Worm (Caenorhabditis elegans): Measurements from ENCODE around the gene T13F3.6.

DNA sequence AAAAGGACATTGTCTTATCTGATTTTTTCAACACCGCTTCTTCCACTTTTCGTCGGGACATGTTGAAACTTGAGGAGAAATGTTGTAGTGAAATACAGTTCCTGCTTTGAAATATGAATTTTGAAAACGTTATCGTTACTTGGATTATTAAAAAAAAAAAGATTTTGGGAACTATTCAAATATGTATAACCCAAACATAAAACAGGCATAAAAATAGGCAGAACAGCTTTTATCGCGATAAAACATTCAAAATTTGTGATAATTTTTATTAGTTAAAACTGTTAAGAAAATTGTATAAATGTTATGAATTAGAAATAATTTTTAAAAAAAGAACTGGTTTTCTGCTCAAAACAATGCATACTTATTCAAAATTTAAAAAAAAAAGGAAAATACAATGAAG lies 14.6 kb downstream of the T13F3.6 start, which contains the start of gene bgnt-1.3:
- TF ChIP-seq sea-1 (GFP tag; conservative IDR thresholded peaks at IDR 0.05) (no peak), B0310.2 (tag; optimal IDR thresholded peaks at IDR 0.05) (no peak), ama-1 (optimal IDR thresholded peaks at IDR 0.05) (no peak), tbx-11 (GFP tag; IDR thresholded peaks at IDR 0.05) (no peak), flt-1 (GFP tag; IDR thresholded peaks at IDR 0.05) (no peak), F13C5.2 (tag; optimal IDR thresholded peaks at IDR 0.05) (no peak), hnd-1 (tag; optimal IDR thresholded peaks at IDR 0.05) (no peak), ceh-36 (tag; optimal IDR thresholded peaks at IDR 0.05) (no peak), hmbx-1 (tag; optimal IDR thresholded peaks at IDR 0.05) (no peak), hmg-4 (GFP tag; optimal IDR thresholded peaks at IDR 0.05) (no peak), pes-1 (GFP tag; IDR thresholded peaks at IDR 0.05) (no peak)

Measured in whole organism, early embryonic.